Worm (Caenorhabditis elegans) whole organism, L1 larva: ENCODE data around the gene ndg-4.

Experiments
- elt-3 ChIP-seq, 6 experiments: fragments of 150-350 bp in 1 of 6; sonication (generic microtip); optimal IDR thresholded peaks; 2 replicates each; lab custom pipeline; 2017 to 2018; ENCODE audit warnings: missing biosample characterization in 6 of 6, missing genetic modification characterization in 6 of 6, inconsistent platforms in 1 of 6
- jun-1 ChIP-seq: fragments of 150-350 bp; optimal IDR thresholded peaks from 2 replicates; lab custom pipeline; 2014; ENCODE audit warnings: missing biosample characterization, missing genetic modification reagents, missing genetic modification characterization
- lir-3 ChIP-seq: sonication (generic microtip); optimal IDR thresholded peaks from 2 replicates; lab custom pipeline; 2016; ENCODE audit warnings: mild to moderate bottlenecking, missing genetic modification characterization, moderate library complexity, missing compliant biosample characterization; ENCODE audit not compliant: poor library complexity
- sox-4 ChIP-seq: sonication (generic microtip); optimal IDR thresholded peaks from 2 replicates; lab custom pipeline; 2016; ENCODE audit warnings: missing genetic modification characterization, missing compliant biosample characterization
- zag-1 ChIP-seq: fragments of 150-350 bp; optimal IDR thresholded peaks from 2 replicates; lab custom pipeline; 2014; ENCODE audit warnings: missing biosample characterization, missing genetic modification characterization

DNA sequence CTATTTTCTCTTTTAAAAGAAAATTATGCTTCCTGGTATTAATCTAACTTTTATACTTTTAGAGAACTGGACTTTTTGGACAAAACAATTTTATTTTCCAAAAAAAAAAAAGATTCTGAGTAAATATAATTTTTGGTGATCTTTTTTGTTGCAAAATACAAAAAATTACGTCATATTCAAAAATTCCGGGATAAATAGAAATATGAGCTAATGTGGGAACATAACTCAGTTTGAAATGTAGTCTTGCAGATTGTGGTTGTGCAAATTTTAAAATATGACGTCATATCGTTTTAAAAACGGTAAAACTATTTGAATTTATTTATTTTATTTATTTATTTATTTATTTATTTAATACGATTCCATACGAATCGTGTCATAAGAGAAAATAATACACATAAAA, 14.6 kb upstream of the ndg-4 start:
- TF ChIP-seq lir-3 (tag; lab: Kevin White, UChicago): no peak
- no peak for TF ChIP-seq jun-1 (tag; lab: Kevin White, UChicago)
- TF ChIP-seq elt-3 (tag; optimal IDR thresholded peaks at IDR 0.05; lab: Kevin White, UChicago): no peak
- TF ChIP-seq zag-1: no peak
- TF ChIP-seq sox-4 (tag; lab: Kevin White, UChicago): no peak
